Worm (Caenorhabditis elegans): ENCODE data around the gene C18B2.3.
A peak's percentile ranks its signal among the peaks of the same experiment; 100 is the strongest.

C18B2.3 gene

DNA sequence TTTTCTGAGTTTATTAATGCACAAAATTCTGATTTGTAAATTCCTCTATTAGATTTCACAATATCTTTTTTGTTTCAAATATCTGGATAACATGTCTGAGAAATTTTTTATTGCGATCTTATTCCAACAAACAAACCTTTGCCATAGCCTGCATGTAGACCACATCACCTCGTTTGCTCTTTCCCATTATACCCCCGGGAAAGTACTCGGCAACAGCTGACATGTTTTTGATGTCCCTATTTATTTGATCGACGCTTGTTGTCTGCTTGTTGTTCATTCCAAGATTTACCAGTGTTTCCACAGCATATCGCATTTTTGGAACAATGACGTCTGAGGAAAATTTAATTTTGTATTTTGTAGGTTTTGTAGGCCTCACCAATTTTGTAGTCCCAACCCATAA lies 1.8 kb upstream of the C18B2.3 start:
- TF ChIP-seq ceh-36 (tag; optimal IDR thresholded peaks at IDR 0.05) (no peak), hnd-1 (tag; optimal IDR thresholded peaks at IDR 0.05) (no peak), tra-4 (tag; optimal IDR thresholded peaks at IDR 0.05) (no peak), ets-7 (tag; optimal IDR thresholded peaks at IDR 0.05) (no peak), tbx-11 (GFP tag; IDR thresholded peaks at IDR 0.05) (no peak), hmg-4 (GFP tag; optimal IDR thresholded peaks at IDR 0.05) (no peak), hmbx-1 (tag; optimal IDR thresholded peaks at IDR 0.05) (no peak), ceh-13 (GFP tag; optimal IDR thresholded peaks at IDR 0.05) (no peak), aly-1 (tag; optimal IDR thresholded peaks at IDR 0.05) (no peak), sea-1 (GFP tag; conservative IDR thresholded peaks at IDR 0.05) (no peak), flt-1 (GFP tag; IDR thresholded peaks at IDR 0.05) (no peak)

DNA sequence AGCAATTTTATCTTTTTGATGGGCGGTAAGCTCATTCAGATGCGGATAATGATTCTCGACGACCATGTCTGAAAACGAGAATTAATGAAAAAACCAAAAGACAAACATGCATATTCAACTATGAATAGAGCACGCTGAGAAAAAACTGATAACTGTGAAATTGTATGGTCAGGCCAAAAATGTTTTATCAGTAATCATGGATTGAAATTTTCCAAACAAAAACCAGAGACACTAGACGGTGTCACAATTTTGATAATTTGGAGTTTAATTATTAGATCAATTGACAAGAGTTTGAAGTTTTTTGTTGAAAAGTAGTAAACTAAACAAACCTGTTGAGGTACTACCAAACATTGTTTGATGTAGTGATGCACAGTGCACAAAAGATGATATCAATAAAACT lies 1.2 kb upstream of the C18B2.3 start, which contains the start of gene cgr-1:
Gene cgr-1, minus strand, starts transcription at position 68 of the 400 bp plus-strand sequence.
- no peak for TF ChIP-seq tra-4 (tag; optimal IDR thresholded peaks at IDR 0.05)
- TF ChIP-seq flt-1 (GFP tag; IDR thresholded peaks at IDR 0.05), result no peak
- TF ChIP-seq hmbx-1 (tag; optimal IDR thresholded peaks at IDR 0.05), result no peak
- no peak for TF ChIP-seq ceh-36 (tag; optimal IDR thresholded peaks at IDR 0.05)
- TF ChIP-seq sea-1 (GFP tag; conservative IDR thresholded peaks at IDR 0.05), result no peak
- no peak for TF ChIP-seq scrt-1 (GFP tag; IDR thresholded peaks at IDR 0.05)
- no peak for TF ChIP-seq tbx-11 (GFP tag; IDR thresholded peaks at IDR 0.05)
- TF ChIP-seq pes-1 (GFP tag; IDR thresholded peaks at IDR 0.05), result no peak
- no peak for TF ChIP-seq B0310.2 (tag; optimal IDR thresholded peaks at IDR 0.05)
- TF ChIP-seq hmg-4 (GFP tag; optimal IDR thresholded peaks at IDR 0.05), result no peak
- no peak for TF ChIP-seq tbx-37 (GFP tag; conservative IDR thresholded peaks at IDR 0.05)
- no peak for TF ChIP-seq hnd-1 (tag; optimal IDR thresholded peaks at IDR 0.05)

DNA sequence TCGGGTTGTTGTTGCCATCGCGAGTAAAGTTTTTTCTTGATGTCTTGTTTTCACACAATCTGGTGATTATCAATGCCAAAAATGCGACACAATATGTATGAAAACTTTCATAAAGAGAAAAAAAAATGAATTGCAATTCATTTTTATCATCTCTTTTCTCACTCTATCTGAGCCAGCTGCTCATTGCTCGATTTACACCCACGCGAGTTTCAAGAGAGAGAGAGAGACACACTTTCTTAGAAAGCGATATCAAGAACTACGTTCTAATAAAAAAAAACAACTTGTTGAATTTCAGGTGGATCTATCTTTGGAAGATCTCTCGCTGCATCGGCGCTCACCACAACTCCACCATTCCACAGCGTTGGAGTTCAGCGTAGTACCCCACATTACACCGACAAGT lies 991 bp downstream of the C18B2.3 start:
- no peak for TF ChIP-seq ceh-36 (tag; optimal IDR thresholded peaks at IDR 0.05)
- TF ChIP-seq hmbx-1 (tag; optimal IDR thresholded peaks at IDR 0.05), result no peak
- no peak for TF ChIP-seq tra-4 (tag; optimal IDR thresholded peaks at IDR 0.05)
- no peak for TF ChIP-seq aly-1 (tag; optimal IDR thresholded peaks at IDR 0.05)
- TF ChIP-seq ceh-13 (GFP tag; optimal IDR thresholded peaks at IDR 0.05), result no peak
- no peak for TF ChIP-seq pes-1 (GFP tag; IDR thresholded peaks at IDR 0.05)
- no peak for TF ChIP-seq tbx-11 (GFP tag; IDR thresholded peaks at IDR 0.05)
- TF ChIP-seq scrt-1 (GFP tag; IDR thresholded peaks at IDR 0.05), result no peak
- no peak for TF ChIP-seq F13C5.2 (tag; optimal IDR thresholded peaks at IDR 0.05)
- no peak for TF ChIP-seq flt-1 (GFP tag; IDR thresholded peaks at IDR 0.05)
- no peak for TF ChIP-seq ets-7 (tag; optimal IDR thresholded peaks at IDR 0.05)
- TF ChIP-seq hmg-4 (GFP tag; optimal IDR thresholded peaks at IDR 0.05), result no peak
- TF ChIP-seq B0310.2 (tag; optimal IDR thresholded peaks at IDR 0.05), result no peak
- TF ChIP-seq sea-1 (GFP tag; conservative IDR thresholded peaks at IDR 0.05), result no peak
- no peak for TF ChIP-seq ama-1 (optimal IDR thresholded peaks at IDR 0.05)
- no peak for TF ChIP-seq hnd-1 (tag; optimal IDR thresholded peaks at IDR 0.05)
- TF ChIP-seq tbx-37 (GFP tag; conservative IDR thresholded peaks at IDR 0.05), result no peak

DNA sequence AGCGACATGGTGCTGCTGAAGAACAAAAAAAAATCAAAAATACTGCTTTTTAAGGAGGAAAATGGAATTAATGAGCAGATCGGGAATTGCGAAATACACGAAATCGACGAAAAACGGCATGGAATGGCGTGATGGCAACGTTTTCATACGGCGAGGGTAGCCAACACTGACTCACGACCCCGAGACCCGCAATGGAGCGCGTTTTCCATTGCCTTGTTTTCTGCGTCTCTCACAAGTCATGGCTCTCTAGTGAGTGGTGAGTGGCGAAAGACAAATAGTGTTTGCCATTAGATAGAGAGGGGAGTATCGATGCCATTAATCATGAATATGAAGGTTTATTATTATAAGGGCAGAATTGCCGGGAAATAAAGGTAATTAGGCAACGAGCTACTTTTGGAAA lies 4.1 kb downstream of the C18B2.3 start, which contains the start of gene C18B2.4:
Gene C18B2.4, minus strand, starts transcription at position 15 of the 400 bp plus-strand sequence.
- TF ChIP-seq ceh-36 (tag; optimal IDR thresholded peaks at IDR 0.05), result no peak
- no peak for TF ChIP-seq B0310.2 (tag; optimal IDR thresholded peaks at IDR 0.05)
- TF ChIP-seq scrt-1 (GFP tag; IDR thresholded peaks at IDR 0.05), result no peak
- no peak for TF ChIP-seq hmbx-1 (tag; optimal IDR thresholded peaks at IDR 0.05)
- no peak for TF ChIP-seq hnd-1 (tag; optimal IDR thresholded peaks at IDR 0.05)
- TF ChIP-seq hmg-4 (GFP tag; optimal IDR thresholded peaks at IDR 0.05), result peak; percentile 39
- TF ChIP-seq aly-1 (tag; optimal IDR thresholded peaks at IDR 0.05), result no peak
- no peak for TF ChIP-seq tra-4 (tag; optimal IDR thresholded peaks at IDR 0.05)
- TF ChIP-seq tbx-37 (GFP tag; conservative IDR thresholded peaks at IDR 0.05), result 0 out of 2 replicates have a peak, but pooled peaks have one; percentile 14
- TF ChIP-seq sea-1 (GFP tag; conservative IDR thresholded peaks at IDR 0.05), result no peak
- no peak for TF ChIP-seq tbx-11 (GFP tag; IDR thresholded peaks at IDR 0.05)
- TF ChIP-seq pes-1 (GFP tag; IDR thresholded peaks at IDR 0.05), result no peak
- TF ChIP-seq ama-1 (optimal IDR thresholded peaks at IDR 0.05), result no peak
- peak; percentile 7 for TF ChIP-seq F13C5.2 (tag; optimal IDR thresholded peaks at IDR 0.05)
- TF ChIP-seq flt-1 (GFP tag; IDR thresholded peaks at IDR 0.05), result no peak; the same call in 1 of the 2 replicates
- TF ChIP-seq ets-7 (tag; optimal IDR thresholded peaks at IDR 0.05), result no peak

DNA sequence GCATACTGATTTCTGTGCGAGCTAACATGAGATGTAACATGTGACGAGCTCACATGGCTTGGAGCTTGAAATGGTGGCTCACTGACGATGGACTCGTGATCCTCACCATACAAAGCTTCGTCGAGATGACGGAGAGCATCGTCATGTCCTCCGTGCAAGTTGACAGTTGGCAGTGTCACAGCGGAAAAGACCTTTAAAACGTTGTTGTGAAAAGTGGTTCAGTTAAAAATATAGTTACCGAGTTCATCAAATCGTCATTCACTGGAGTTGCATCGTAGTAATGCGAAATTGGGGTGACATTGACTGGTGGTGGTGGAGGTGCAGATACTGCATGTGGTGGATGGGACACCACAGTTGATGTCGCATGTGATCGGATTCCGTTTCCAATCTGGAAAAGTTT lies 8.8 kb downstream of the C18B2.3 start:
- TF ChIP-seq hmbx-1 (tag; optimal IDR thresholded peaks at IDR 0.05) (no peak), pes-1 (GFP tag; IDR thresholded peaks at IDR 0.05) (no peak), scrt-1 (GFP tag; IDR thresholded peaks at IDR 0.05) (no peak), B0310.2 (tag; optimal IDR thresholded peaks at IDR 0.05) (no peak), hmg-4 (GFP tag; optimal IDR thresholded peaks at IDR 0.05) (no peak), ceh-36 (tag; optimal IDR thresholded peaks at IDR 0.05) (no peak), ama-1 (optimal IDR thresholded peaks at IDR 0.05) (no peak), ets-7 (tag; optimal IDR thresholded peaks at IDR 0.05) (no peak), ceh-13 (GFP tag; optimal IDR thresholded peaks at IDR 0.05) (no peak), flt-1 (GFP tag; IDR thresholded peaks at IDR 0.05) (no peak), tra-4 (tag; optimal IDR thresholded peaks at IDR 0.05) (no peak), aly-1 (tag; optimal IDR thresholded peaks at IDR 0.05) (no peak), hnd-1 (tag; optimal IDR thresholded peaks at IDR 0.05) (no peak), sea-1 (GFP tag; conservative IDR thresholded peaks at IDR 0.05) (no peak), tbx-11 (GFP tag; IDR thresholded peaks at IDR 0.05) (no peak), F13C5.2 (tag; optimal IDR thresholded peaks at IDR 0.05) (no peak), tbx-37 (GFP tag; conservative IDR thresholded peaks at IDR 0.05) (no peak)

DNA sequence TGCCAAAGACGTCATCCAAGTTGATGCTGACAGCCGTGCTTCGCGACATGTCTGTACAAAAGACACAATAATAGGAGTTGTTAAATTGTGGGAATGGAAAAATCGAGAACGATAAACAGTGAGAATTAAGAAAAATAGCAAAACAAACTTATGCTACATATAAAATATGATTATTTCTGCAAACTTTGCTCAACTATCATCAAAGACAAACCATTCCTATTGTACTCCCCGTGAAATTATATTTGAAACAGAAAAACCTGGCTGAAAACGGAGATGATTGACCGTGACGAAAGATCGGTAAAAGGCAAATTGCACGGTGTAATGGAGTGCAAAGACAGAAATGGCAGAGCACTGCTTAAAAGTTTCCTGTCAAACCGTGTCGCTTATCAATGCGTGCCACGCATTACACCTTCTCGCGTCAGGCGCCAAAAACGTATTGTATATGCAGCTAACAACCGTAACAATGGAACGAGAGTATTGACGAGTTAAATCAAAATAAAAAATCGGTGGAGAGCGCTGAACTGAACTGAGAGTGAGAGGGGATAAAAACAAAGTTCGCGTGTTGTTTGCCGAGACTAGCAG lies 9.5 kb downstream of the C18B2.3 start, which contains the start of gene C18B2.5:
Gene C18B2.5, minus strand, starts transcription at position 51 of the 582 bp plus-strand sequence.
- no peak for TF ChIP-seq ets-7 (tag; optimal IDR thresholded peaks at IDR 0.05)
- no peak for TF ChIP-seq flt-1 (GFP tag; IDR thresholded peaks at IDR 0.05)
- TF ChIP-seq tbx-37 (GFP tag; conservative IDR thresholded peaks at IDR 0.05), result no peak
- no peak for TF ChIP-seq scrt-1 (GFP tag; IDR thresholded peaks at IDR 0.05)
- TF ChIP-seq hmbx-1 (tag; optimal IDR thresholded peaks at IDR 0.05), result no peak
- TF ChIP-seq ceh-36 (tag; optimal IDR thresholded peaks at IDR 0.05), result no peak
- no peak for TF ChIP-seq sea-1 (GFP tag; conservative IDR thresholded peaks at IDR 0.05)
- TF ChIP-seq hnd-1 (tag; optimal IDR thresholded peaks at IDR 0.05), result no peak
- no peak for TF ChIP-seq aly-1 (tag; optimal IDR thresholded peaks at IDR 0.05)
- no peak for TF ChIP-seq ama-1 (optimal IDR thresholded peaks at IDR 0.05)
- TF ChIP-seq ceh-13 (GFP tag; optimal IDR thresholded peaks at IDR 0.05), result no peak
- TF ChIP-seq F13C5.2 (tag; optimal IDR thresholded peaks at IDR 0.05), result no peak
- TF ChIP-seq pes-1 (GFP tag; IDR thresholded peaks at IDR 0.05), result no peak
- no peak for TF ChIP-seq tbx-11 (GFP tag; IDR thresholded peaks at IDR 0.05)
- no peak for TF ChIP-seq hmg-4 (GFP tag; optimal IDR thresholded peaks at IDR 0.05)
